Fruit fly (Drosophila melanogaster) whole organism: ENCODE data around the gene CG42542.

Source experiments
- CG8478 ChIP-seq: fragments of >200 bp; optimal IDR thresholded peaks from 2 replicates; lab custom pipeline; 2018; ENCODE audit warnings: inconsistent platforms
- pan ChIP-seq: fragments of >200 bp; optimal IDR thresholded peaks from 2 replicates; lab custom pipeline; 2017

DNA sequence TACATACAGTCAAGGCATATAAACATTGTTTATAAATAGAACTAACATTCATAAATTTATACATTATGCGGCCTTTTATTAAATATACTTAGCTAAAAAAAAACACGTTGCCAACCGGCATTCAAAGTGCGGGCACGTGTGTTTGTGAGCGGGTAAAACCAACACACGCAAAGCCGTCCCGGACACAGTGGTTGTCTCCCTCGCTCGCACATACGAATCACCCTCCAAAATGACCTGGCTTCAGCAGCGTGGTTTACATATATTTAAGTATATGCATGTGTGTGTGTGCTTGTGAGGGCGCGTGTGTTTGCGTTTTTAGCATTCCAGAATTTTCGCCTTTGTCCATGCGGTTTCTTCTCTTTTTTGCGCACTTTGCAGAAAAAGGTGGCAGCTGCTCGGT lies 47.1 kb downstream of the CG42542 start:
- no peak for TF ChIP-seq pan (lab: Kevin White, UChicago)
- TF ChIP-seq CG8478 (lab: Kevin White, UChicago), result peak; percentile 65
